Fruit fly (Drosophila melanogaster): Measurements from ENCODE around the gene Tango4.
A peak's percentile ranks its signal among the peaks of the same experiment; 100 is the strongest.

Tango4 gene

DNA sequence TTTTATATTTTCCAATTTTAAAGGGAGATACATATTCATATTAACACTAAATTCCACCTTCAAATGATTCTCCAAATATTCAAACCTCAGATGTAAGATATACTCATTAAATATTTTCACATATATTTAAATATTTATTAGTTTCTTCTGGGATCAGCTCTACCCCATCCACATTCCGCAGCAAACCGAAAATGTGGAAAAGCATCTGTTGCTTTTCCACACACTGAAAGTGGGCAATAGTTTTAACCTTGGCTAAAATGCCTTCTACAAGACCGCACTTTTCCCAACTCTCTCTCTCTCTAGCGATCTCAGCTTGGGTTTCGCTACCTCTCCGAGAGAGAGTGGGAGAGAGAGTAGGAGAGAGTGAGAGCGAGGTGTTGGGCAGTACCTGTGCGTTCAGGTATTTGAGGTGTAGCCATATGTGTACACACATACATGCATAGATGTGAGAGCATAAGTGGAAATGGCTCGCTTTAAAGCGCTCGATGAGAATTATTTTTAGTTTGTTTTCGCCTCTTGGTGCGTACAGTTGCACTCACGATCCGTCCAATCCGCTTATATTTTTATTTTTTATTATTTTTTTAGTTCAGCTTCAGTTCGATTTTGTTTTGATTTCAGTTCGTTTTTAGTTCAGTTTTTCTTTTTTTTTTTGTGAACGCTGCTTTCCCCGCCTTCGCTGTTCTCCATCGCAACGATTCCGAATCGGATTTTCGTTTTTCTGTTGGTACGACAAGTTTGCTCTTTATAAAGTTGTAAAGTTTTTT, 14.0 kb upstream of the Tango4 start, which contains the start of gene CG1806 (continued):
- TF ChIP-seq Neu2 (GFP tag; optimal IDR thresholded peaks at IDR 0.05; ENCODE audit: borderline replicate concordance) (no peak), Dfd (GFP tag; optimal IDR thresholded peaks at IDR 0.05) (no peak), insv (GFP tag; optimal IDR thresholded peaks at IDR 0.05) (no peak), CoRest (tag; optimal IDR thresholded peaks at IDR 0.05) (no peak), GATAe (GFP tag; conservative IDR thresholded peaks at IDR 0.05) (no peak), gro (GFP tag; optimal IDR thresholded peaks at IDR 0.05) (peak; percentile 54), ap (GFP tag; IDR thresholded peaks at IDR 0.05) (no peak), unpg (GFP tag; optimal IDR thresholded peaks at IDR 0.05) (no peak), pfk (GFP tag; optimal IDR thresholded peaks at IDR 0.05) (no peak), nau (GFP tag; optimal IDR thresholded peaks at IDR 0.05) (peak; percentile 0), CG31388 (GFP tag; optimal IDR thresholded peaks at IDR 0.05) (no peak), gcm (GFP tag; optimal IDR thresholded peaks at IDR 0.05) (peak; percentile 17), CG2116 (GFP tag; optimal IDR thresholded peaks at IDR 0.05) (no peak), CG34224 (GFP tag; IDR thresholded peaks at IDR 0.05; ENCODE audit: partially characterized antibody) (peak; percentile 38; the same call in 2 of the 3 replicates), cas (GFP tag; IDR thresholded peaks at IDR 0.05) (0 out of 2 replicates have a peak, but pooled peaks have one; percentile 13), eve (GFP tag; optimal IDR thresholded peaks at IDR 0.05) (peak in 1 of 2 experiments; percentile 38), CG10209 (GFP tag; optimal IDR thresholded peaks at IDR 0.05) (no peak), CG6791 (GFP tag; IDR thresholded peaks at IDR 0.05; ENCODE audit: partially characterized antibody) (no peak), ato (GFP tag; IDR thresholded peaks at IDR 0.05; ENCODE audit: partially characterized antibody) (no peak), CG13775 (GFP tag; optimal IDR thresholded peaks at IDR 0.05) (no peak), CG14441 (GFP tag; IDR thresholded peaks at IDR 0.05) (no peak), CG9609 (GFP tag; optimal IDR thresholded peaks at IDR 0.05) (no peak), bab2 (GFP tag; optimal IDR thresholded peaks at IDR 0.05) (no peak), Doc3 (GFP tag; IDR thresholded peaks at IDR 0.05; ENCODE audit: partially characterized antibody) (0 out of 3 replicates have a peak, but pooled peaks have one; percentile 9), Usf (GFP tag; optimal IDR thresholded peaks at IDR 0.05) (no peak), sd (tag; optimal IDR thresholded peaks at IDR 0.05) (peak; percentile 92), Pdp1 (GFP tag; optimal IDR thresholded peaks at IDR 0.05) (no peak), CG9215 (GFP tag; IDR thresholded peaks at IDR 0.05) (no peak), hb (GFP tag; IDR thresholded peaks at IDR 0.05; ENCODE audit: partially characterized antibody) (no peak), CG8478 (optimal IDR thresholded peaks at IDR 0.05) (no peak), p53 (GFP tag; optimal IDR thresholded peaks at IDR 0.05) (no peak), CG13296 (GFP tag; optimal IDR thresholded peaks at IDR 0.05) (no peak), HHEX (GFP tag; optimal IDR thresholded peaks at IDR 0.05) (no peak), CG15269 (tag; optimal IDR thresholded peaks at IDR 0.05) (peak; percentile 4), Bteb2 (GFP tag; optimal IDR thresholded peaks at IDR 0.05) (no peak), slp2 (GFP tag; optimal IDR thresholded peaks at IDR 0.05) (no peak), NfI (GFP tag; optimal IDR thresholded peaks at IDR 0.05) (no peak), hth (optimal IDR thresholded peaks at IDR 0.05) (no peak), Hmr (GFP tag; optimal IDR thresholded peaks at IDR 0.05) (no peak), CG3838 (GFP tag; optimal IDR thresholded peaks at IDR 0.05) (no peak), ab (GFP tag; optimal IDR thresholded peaks at IDR 0.05) (no peak), CG9437 (GFP tag; optimal IDR thresholded peaks at IDR 0.05) (no peak), CG4820 (GFP tag; optimal IDR thresholded peaks at IDR 0.05) (no peak), CG7372 (GFP tag; IDR thresholded peaks at IDR 0.05) (no peak), CG32532 (GFP tag; IDR thresholded peaks at IDR 0.05) (peak; percentile 65; the same call in 1 of the 2 replicates), Side (GFP tag; optimal IDR thresholded peaks at IDR 0.05) (no peak), z (GFP tag; IDR thresholded peaks at IDR 0.05) (peak; percentile 62; the same call in 1 of the 3 replicates), ftz-f1 (GFP tag; optimal IDR thresholded peaks at IDR 0.05) (peak; percentile 19), toy (GFP tag; IDR thresholded peaks at IDR 0.05) (no peak)

Measured in whole organism, embryonic.